Fruit fly (Drosophila melanogaster) whole organism, embryonic: ENCODE results near the gene Sqor.

ENCODE experiments used
- Ada2b ChIP-seq: fragments of 200-800 bp; sonication (Bioruptor generic); IDR thresholded peaks from 2 replicates; pipeline ENCODE4 v1.3.6; 2022; ENCODE audit warnings: missing biosample characterization, missing genetic modification characterization
- Antp ChIP-seq: fragments of 200-800 bp; sonication (Bioruptor generic); optimal IDR thresholded peaks from 3 replicates; lab custom pipeline; 2016; ENCODE audit warnings: missing biosample characterization, missing genetic modification characterization
- CG10431 ChIP-seq: fragments of 200-800 bp; sonication (Bioruptor generic); optimal IDR thresholded peaks from 3 replicates; lab custom pipeline; 2018; ENCODE audit warnings: missing biosample characterization, mild to moderate bottlenecking, missing genetic modification characterization
- CG10543 ChIP-seq: fragments of 200-800 bp; sonication (Bioruptor generic); optimal IDR thresholded peaks from 3 replicates; lab custom pipeline; 2017; ENCODE audit warnings: missing biosample characterization, mild to moderate bottlenecking, missing genetic modification characterization, moderate library complexity
- CG12219 ChIP-seq: fragments of 200-800 bp; sonication (Bioruptor generic); optimal IDR thresholded peaks from 3 replicates; lab custom pipeline; 2018; ENCODE audit warnings: missing biosample characterization, mild to moderate bottlenecking, missing genetic modification characterization
- CG1233 ChIP-seq: fragments of 200-800 bp; sonication (Bioruptor generic); optimal IDR thresholded peaks from 4 replicates; lab custom pipeline; 2018; ENCODE audit warnings: missing biosample characterization, mild to moderate bottlenecking, missing genetic modification characterization
- CG13424 ChIP-seq: fragments of 200-800 bp; sonication (Bioruptor generic); optimal IDR thresholded peaks from 2 replicates; lab custom pipeline; 2019; ENCODE audit warnings: missing biosample characterization, mild to moderate bottlenecking, missing genetic modification characterization, moderate library complexity
- CG13775 ChIP-seq: fragments of 200-800 bp; sonication (Bioruptor generic); optimal IDR thresholded peaks from 3 replicates; lab custom pipeline; 2017; ENCODE audit warnings: missing biosample characterization, mild to moderate bottlenecking, missing genetic modification characterization
- CG14667 ChIP-seq: fragments of 200-800 bp; sonication (Bioruptor generic); IDR thresholded peaks from 2 replicates; pipeline ENCODE4 v1.3.6; 2022; ENCODE audit warnings: missing biosample characterization, missing genetic modification characterization
- CG14860 ChIP-seq: fragments of 200-800 bp; sonication (Bioruptor generic); IDR thresholded peaks from 3 replicates; pipeline ENCODE4 v1.3.6; 2022; ENCODE audit warnings: missing biosample characterization, missing genetic modification characterization; ENCODE audit not compliant: partially characterized antibody
- CG17361 ChIP-seq: fragments of 200-800 bp; sonication (Bioruptor generic); IDR thresholded peaks from 3 replicates; pipeline ENCODE4 v1.3.6; 2022; ENCODE audit warnings: missing biosample characterization, missing genetic modification characterization
- CG2116 ChIP-seq: fragments of 200-800 bp; sonication (Bioruptor generic); optimal IDR thresholded peaks from 3 replicates; lab custom pipeline; 2018; ENCODE audit warnings: missing biosample characterization, mild to moderate bottlenecking, missing genetic modification characterization
- CG2120 ChIP-seq: fragments of 200-800 bp; sonication (Bioruptor generic); optimal IDR thresholded peaks from 3 replicates; lab custom pipeline; 2016; ENCODE audit warnings: missing biosample characterization, missing genetic modification characterization
- CG2129 ChIP-seq: fragments of 200-800 bp; sonication (Bioruptor generic); IDR thresholded peaks from 2 replicates; pipeline ENCODE4 v1.3.6; 2022; ENCODE audit warnings: missing biosample characterization, missing genetic modification characterization; ENCODE audit not compliant: partially characterized antibody
- CG2712 ChIP-seq: fragments of 200-800 bp; optimal IDR thresholded peaks from 3 replicates; lab custom pipeline; 2019; ENCODE audit warnings: missing biosample characterization, mild to moderate bottlenecking, missing genetic modification characterization, moderate library complexity
- CG31441 ChIP-seq: fragments of 200-800 bp; sonication (Bioruptor generic); IDR thresholded peaks from 2 replicates; pipeline ENCODE4 v1.3.6; 2022; ENCODE audit warnings: missing biosample characterization, missing genetic modification characterization
- CG32532 ChIP-seq: fragments of 200-800 bp; sonication (Bioruptor generic); IDR thresholded peaks from 2 replicates; pipeline ENCODE4 v1.3.6; 2022; ENCODE audit warnings: missing biosample characterization, missing genetic modification characterization
- CG32767 ChIP-seq: fragments of 200-800 bp; sonication (Bioruptor generic); IDR thresholded peaks from 2 replicates; pipeline ENCODE4 v1.3.6; 2022; ENCODE audit warnings: missing biosample characterization, missing genetic modification characterization
- CG6689 ChIP-seq: fragments of 200-800 bp; sonication (Bioruptor generic); IDR thresholded peaks from 2 replicates; pipeline ENCODE4 v1.3.6; 2022; ENCODE audit warnings: missing biosample characterization, missing genetic modification characterization
- CG7271 ChIP-seq: fragments of 200-800 bp; sonication (Bioruptor generic); optimal IDR thresholded peaks from 2 replicates; lab custom pipeline; 2018; ENCODE audit warnings: missing biosample characterization, mild to moderate bottlenecking, missing genetic modification characterization, moderate library complexity
- CG7839 ChIP-seq: fragments of 200-800 bp; sonication (Bioruptor generic); optimal IDR thresholded peaks from 3 replicates; lab custom pipeline; 2018; ENCODE audit warnings: missing biosample characterization, mild to moderate bottlenecking, missing genetic modification characterization, moderate library complexity
- CG8290 ChIP-seq, 3 experiments: fragments of 200-800 bp; sonication (Bioruptor generic); optimal IDR thresholded peaks; 2 replicates each; lab custom pipeline; 2016 to 2019; ENCODE audit warnings: missing biosample characterization in 3 of 3, missing genetic modification characterization in 3 of 3, mild to moderate bottlenecking in 2 of 3, moderate library complexity in 1 of 3
- CG8388 ChIP-seq: fragments of 200-800 bp; sonication (Bioruptor generic); optimal IDR thresholded peaks from 2 replicates; lab custom pipeline; 2019; ENCODE audit warnings: missing biosample characterization, mild to moderate bottlenecking, missing genetic modification characterization, moderate library complexity
- CG8924 ChIP-seq: fragments of 200-800 bp; optimal IDR thresholded peaks from 3 replicates; lab custom pipeline; 2019; ENCODE audit warnings: missing biosample characterization, mild to moderate bottlenecking, missing genetic modification characterization, moderate library complexity
- CG9932 ChIP-seq: fragments of 200-800 bp; sonication (Bioruptor generic); IDR thresholded peaks from 2 replicates; pipeline ENCODE4 v1.3.6; 2022; ENCODE audit warnings: missing biosample characterization, missing genetic modification characterization
- CoRest ChIP-seq: fragments of 200-800 bp; sonication (Bioruptor generic); optimal IDR thresholded peaks from 3 replicates; lab custom pipeline; 2018; ENCODE audit warnings: missing biosample characterization, mild to moderate bottlenecking, missing genetic modification characterization, moderate library complexity
- H15 ChIP-seq: fragments of 200-800 bp; sonication (Bioruptor generic); IDR thresholded peaks from 3 replicates; pipeline ENCODE4 v1.3.6; 2022; ENCODE audit warnings: missing biosample characterization, missing genetic modification characterization
- HLHmδ ChIP-seq: fragments of 200-800 bp; sonication (Bioruptor generic); optimal IDR thresholded peaks from 2 replicates; lab custom pipeline; 2018; ENCODE audit warnings: missing biosample characterization, mild to moderate bottlenecking, missing genetic modification characterization, moderate library complexity
- Hmr ChIP-seq: fragments of 200-800 bp; sonication (Bioruptor generic); optimal IDR thresholded peaks from 3 replicates; lab custom pipeline; 2017; ENCODE audit warnings: mild to moderate bottlenecking, missing biosample characterization, missing genetic modification reagents, missing genetic modification characterization
- Hr3 ChIP-seq: fragments of 200-800 bp; sonication (Bioruptor generic); optimal IDR thresholded peaks from 3 replicates; lab custom pipeline; 2016; ENCODE audit warnings: missing biosample characterization, missing genetic modification characterization
- Hr51 ChIP-seq, 2 experiments: fragments of 200-800 bp; sonication (Bioruptor generic); optimal IDR thresholded peaks; 2 replicates in 1 of 2; 3 replicates in 1 of 2; lab custom pipeline; 2016 to 2018; ENCODE audit warnings: missing biosample characterization in 2 of 2, missing genetic modification characterization in 2 of 2, mild to moderate bottlenecking in 1 of 2, moderate library complexity in 1 of 2
- Mad ChIP-seq: fragments of 200-800 bp; sonication (Bioruptor generic); optimal IDR thresholded peaks from 2 replicates; lab custom pipeline; 2016; ENCODE audit warnings: missing biosample characterization, missing genetic modification characterization
- Nf-YB ChIP-seq: fragments of 200-800 bp; sonication (Bioruptor generic); optimal IDR thresholded peaks from 3 replicates; lab custom pipeline; 2019; ENCODE audit warnings: missing biosample characterization, mild to moderate bottlenecking, missing genetic modification characterization, moderate library complexity
- Usf ChIP-seq: fragments of 200-800 bp; sonication (Bioruptor generic); optimal IDR thresholded peaks from 2 replicates; lab custom pipeline; 2017; ENCODE audit warnings: missing genotype, missing biosample characterization, missing genetic modification characterization
- dysf ChIP-seq: fragments of 200-800 bp; sonication (Bioruptor generic); IDR thresholded peaks from 3 replicates; pipeline ENCODE4 v1.3.6; 2022; ENCODE audit warnings: missing biosample characterization, missing genetic modification characterization
- ewg ChIP-seq: fragments of 200-800 bp; sonication (Bioruptor generic); optimal IDR thresholded peaks from 3 replicates; lab custom pipeline; 2017; ENCODE audit warnings: mild to moderate bottlenecking, missing biosample characterization, missing genetic modification reagents, missing genetic modification characterization
- fd96Cb ChIP-seq: fragments of 200-800 bp; sonication (Bioruptor generic); optimal IDR thresholded peaks from 2 replicates; lab custom pipeline; 2018; ENCODE audit warnings: missing biosample characterization, mild to moderate bottlenecking, missing genetic modification characterization, moderate library complexity
- fru ChIP-seq: fragments of >200 bp; optimal IDR thresholded peaks from 2 replicates; lab custom pipeline; 2017
- insv ChIP-seq, 2 experiments: fragments of 200-800 bp; sonication (Bioruptor generic); optimal IDR thresholded peaks; 3 replicates each; lab custom pipeline; 2016 to 2018; ENCODE audit warnings: missing biosample characterization in 2 of 2, missing genetic modification characterization in 2 of 2
- knrl ChIP-seq: fragments of 200-800 bp; sonication (Bioruptor generic); IDR thresholded peaks from 3 replicates; pipeline ENCODE4 v1.3.6; 2022; ENCODE audit warnings: missing biosample characterization, missing genetic modification characterization; ENCODE audit not compliant: partially characterized antibody
- lmd ChIP-seq: fragments of 200-800 bp; sonication (Bioruptor generic); IDR thresholded peaks from 2 replicates; pipeline ENCODE4 v1.3.6; 2022; ENCODE audit warnings: missing biosample characterization, missing genetic modification characterization
- luna ChIP-seq: fragments of 200-800 bp; sonication (Bioruptor generic); optimal IDR thresholded peaks from 2 replicates; lab custom pipeline; 2016; ENCODE audit warnings: missing biosample characterization, missing genetic modification characterization
- pan ChIP-seq, 4 experiments: fragments of >200 bp in 3 of 4; fragments of 200-800 bp in 1 of 4; sonication (Bioruptor generic) in 1 of 4; optimal IDR thresholded peaks in 3 of 4; IDR thresholded peaks in 1 of 4; 2 replicates each; pipeline versions ENCODE4 v1.3.6 to Lab custom; 2017 to 2022; ENCODE audit warnings: missing biosample characterization in 2 of 4, missing genetic modification characterization in 2 of 4, mixed read lengths in 1 of 4
- pho ChIP-seq: fragments of 200-800 bp; sonication (Bioruptor generic); optimal IDR thresholded peaks from 2 replicates; lab custom pipeline; 2016; ENCODE audit warnings: missing biosample characterization, missing genetic modification characterization
- sob ChIP-seq: fragments of 200-800 bp; sonication (Bioruptor generic); IDR thresholded peaks from 2 replicates; pipeline ENCODE4 v1.3.6; 2022; ENCODE audit warnings: missing biosample characterization, missing genetic modification characterization
- tin ChIP-seq: fragments of 200-800 bp; sonication (Bioruptor generic); optimal IDR thresholded peaks from 3 replicates; lab custom pipeline; 2016; ENCODE audit warnings: missing biosample characterization, missing genetic modification characterization
- toy ChIP-seq: fragments of 200-800 bp; sonication (Bioruptor generic); IDR thresholded peaks from 2 replicates; pipeline ENCODE4 v1.3.6; 2022; ENCODE audit warnings: missing biosample characterization, missing genetic modification characterization
- zf30C ChIP-seq: fragments of 200-800 bp; sonication (Bioruptor generic); optimal IDR thresholded peaks from 3 replicates; lab custom pipeline; 2018; ENCODE audit warnings: missing biosample characterization, mild to moderate bottlenecking, missing genetic modification characterization

Gene Sqor

dm6 chr3L:4254301-4254834 lies 14.4 kb downstream of the Sqor start, which contains the start of the genes ago and CG1265 (continued):
- TF ChIP-seq CG2129 (GFP tag; lab: Robert Waterston, UW) (0 out of 2 replicates have a peak, but pooled peaks have one; percentile 11), lmd (peak; percentile 41; the same call in 1 of the 2 replicates), CG8290 (GFP tag; optimal IDR thresholded peaks at IDR 0.05; lab: Kevin White, UChicago) (no peak), CG8290 (tag; optimal IDR thresholded peaks at IDR 0.05; lab: Kevin White, UChicago) (peak in 1 of 2 experiments; percentile 53), CG14860 (GFP tag; lab: Robert Waterston, UW) (0 out of 3 replicates have a peak, but pooled peaks have one; percentile 4), HLHmδ (GFP tag; lab: Kevin White, UChicago) (peak; percentile 50), CG32767 (GFP tag; lab: Robert Waterston, UW) (no peak), CG8924 (tag; lab: Kevin White, UChicago) (peak; percentile 58), fru (lab: Kevin White, UChicago) (no peak), luna (GFP tag; lab: Kevin White, UChicago) (no peak), sob (peak; percentile 15; the same call in 1 of the 2 replicates), CG10431 (GFP tag; lab: Kevin White, UChicago) (peak; percentile 33), Usf (GFP tag; lab: Kevin White, UChicago) (peak; percentile 37), CG1233 (GFP tag; lab: Kevin White, UChicago) (no peak), Ada2b (peak; percentile 18; the same call in 1 of the 2 replicates), CG9932 (GFP tag; lab: Robert Waterston, UW) (peak; percentile 72), CG31441 (GFP tag; lab: Robert Waterston, UW) (peak; percentile 69), pho (GFP tag; lab: Kevin White, UChicago) (no peak), CG10543 (GFP tag; lab: Kevin White, UChicago) (peak; percentile 80), CG2116 (peak; percentile 6), Mad (peak; percentile 10), CG13775 (GFP tag; lab: Kevin White, UChicago) (peak; percentile 60), insv (GFP tag; optimal IDR thresholded peaks at IDR 0.05; lab: Kevin White, UChicago) (peak in 1 of 2 experiments; percentile 30), knrl (GFP tag; lab: Robert Waterston, UW) (0 out of 3 replicates have a peak, but pooled peaks have one; percentile 30), CG32532 (peak; percentile 8), fd96Cb (tag; lab: Kevin White, UChicago) (peak; percentile 21), CG2120 (peak; percentile 52), CG13424 (peak; percentile 57), ewg (GFP tag; lab: Kevin White, UChicago) (peak; percentile 2), Hmr (peak; percentile 55), CG8388 (peak; percentile 24), zf30C (GFP tag; lab: Kevin White, UChicago) (no peak), CG7839 (peak; percentile 31), CG14667 (peak; percentile 46; the same call in 1 of the 2 replicates), CG12219 (GFP tag; lab: Kevin White, UChicago) (no peak), tin (GFP tag; lab: Kevin White, UChicago) (peak; percentile 37), H15 (GFP tag; lab: Robert Waterston, UW) (peak; percentile 31; the same call in 1 of the 3 replicates), CG2712 (peak; percentile 69), Hr3 (GFP tag; lab: Kevin White, UChicago) (peak; percentile 47), pan (optimal IDR thresholded peaks at IDR 0.05; lab: Kevin White, UChicago) (no peak), pan (GFP tag; optimal IDR thresholded peaks at IDR 0.05 in 1 of 2, IDR thresholded peaks at IDR 0.05 in 1 of 2) (peak in 1 of 2 experiments; percentile 39), Nf-YB (peak; percentile 5), dysf (GFP tag; lab: Robert Waterston, UW) (peak; percentile 40; the same call in 1 of the 3 replicates), toy (GFP tag; lab: Robert Waterston, UW) (no peak), CG6689 (GFP tag; lab: Robert Waterston, UW) (peak; percentile 38; the same call in 1 of the 2 replicates), Antp (GFP tag; lab: Kevin White, UChicago) (no peak), CG7271 (tag; lab: Kevin White, UChicago) (no peak), CG17361 (GFP tag; lab: Robert Waterston, UW) (peak; percentile 83), Hr51 (GFP tag; optimal IDR thresholded peaks at IDR 0.05; lab: Kevin White, UChicago) (peak in 1 of 2 experiments; percentile 55), CoRest (peak; percentile 71)
